Worm (Caenorhabditis elegans): Measurements from ENCODE around the gene Y54F10AL.1.

- TF ChIP-seq blmp-1 (tag; optimal IDR thresholded peaks at IDR 0.05; ENCODE audit: insufficient read depth) = no peak
- no peak for TF ChIP-seq ama-1 (optimal IDR thresholded peaks at IDR 0.05)
- no peak for TF ChIP-seq nhr-23 (tag; optimal IDR thresholded peaks at IDR 0.05)
- no peak for TF ChIP-seq elt-3 (tag; optimal IDR thresholded peaks at IDR 0.05)
- TF ChIP-seq nhr-237 (tag; optimal IDR thresholded peaks at IDR 0.05) = no peak
- no peak for TF ChIP-seq mdl-1 (tag; optimal IDR thresholded peaks at IDR 0.05)
- no peak for TF ChIP-seq snpc-4 (tag; optimal IDR thresholded peaks at IDR 0.05)
- no peak for TF ChIP-seq nhr-11 (tag; optimal IDR thresholded peaks at IDR 0.05)
- no peak for TF ChIP-seq ZK546.5 (tag; optimal IDR thresholded peaks at IDR 0.05)
- TF ChIP-seq lin-39 (tag; optimal IDR thresholded peaks at IDR 0.05) = no peak
- TF ChIP-seq mab-5 (tag; optimal IDR thresholded peaks at IDR 0.05) = no peak
These were observed 4.8 kb upstream of the Y54F10AL.1 start for ce11 chrIII:2482754-2483153.

All from whole organism, L2 larva.